Worm (Caenorhabditis elegans): Measurements from ENCODE around the gene D2045.9.
A peak's percentile ranks its signal among the peaks of the same experiment; 100 is the strongest.
"Not testable (repeated sequence)": the region's sequence is repeated elsewhere in the genome, so short reads cannot be mapped to it uniquely, and the experiment has no call there.

The D2045.9 gene

DNA sequence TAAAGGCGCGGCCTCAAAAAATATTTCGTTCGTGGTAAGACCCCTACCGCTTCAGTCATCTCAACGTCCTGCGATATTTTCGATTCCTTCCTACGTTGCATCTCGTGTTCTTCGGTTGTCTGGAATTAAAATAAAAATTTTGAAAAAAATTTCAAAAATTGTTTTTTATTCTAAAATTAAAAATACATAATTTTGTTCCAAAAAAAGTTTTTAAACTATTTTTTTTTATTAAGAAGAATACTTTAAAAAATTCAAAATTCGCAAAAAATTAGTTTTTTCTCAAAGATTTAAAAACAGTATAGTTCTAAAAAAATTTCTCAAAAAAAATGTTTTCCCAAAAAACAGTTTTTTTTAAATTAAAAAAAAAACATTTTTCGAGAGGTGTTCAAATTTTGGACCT lies 36.3 kb upstream of the D2045.9 start, which contains the start of gene H04D03.6:
Gene H04D03.6 (minus strand): TSS at position 101 of the 400 bp plus-strand sequence.
- not testable (repeated sequence) for TF ChIP-seq cey-2 (tag; optimal IDR thresholded peaks at IDR 0.05; ENCODE audit: borderline replicate concordance, insufficient read depth); nhr-41 (GFP tag; IDR thresholded peaks at IDR 0.05); unc-62 (GFP tag; optimal IDR thresholded peaks at IDR 0.05 in 1 of 2); unc-62 (tag; optimal IDR thresholded peaks at IDR 0.05)

DNA sequence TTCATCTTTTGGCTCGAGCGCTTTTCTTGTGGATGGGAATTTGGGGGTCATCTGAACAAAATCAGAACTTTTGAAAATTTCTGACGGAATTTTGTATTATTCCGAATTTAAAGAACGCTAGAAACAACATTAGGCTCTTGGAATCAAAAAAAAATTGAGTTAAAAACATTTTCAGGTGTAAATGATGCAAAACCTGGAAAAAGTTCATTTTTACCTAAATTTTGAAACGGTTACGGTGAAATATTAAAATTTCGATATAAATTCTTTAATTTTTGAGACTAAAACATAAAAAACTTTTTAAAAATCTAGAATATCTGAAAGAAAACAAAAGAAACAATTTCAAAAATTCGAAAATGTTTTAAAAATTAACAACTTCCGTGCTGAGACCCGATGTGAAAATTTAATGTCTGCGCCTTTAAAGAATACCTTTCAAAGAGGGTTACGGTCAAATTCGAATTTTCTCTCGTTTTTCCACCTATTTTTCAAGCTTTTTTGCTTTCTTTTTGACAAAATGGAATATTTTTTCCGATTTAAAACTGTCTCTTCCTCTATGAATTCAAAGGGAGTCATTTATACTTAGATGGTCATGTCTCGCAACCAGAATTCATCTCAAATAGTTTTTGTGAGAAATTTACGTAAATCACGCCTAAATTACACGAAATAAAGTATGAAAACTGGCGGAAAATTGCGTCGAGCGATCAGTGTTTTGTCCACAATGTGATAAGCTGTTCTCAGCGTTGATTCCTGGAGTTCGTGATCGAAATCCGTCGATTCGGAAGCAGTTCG lies 32.5 kb upstream of the D2045.9 start, which contains the start of the genes H04D03.2 and ecps-2:
Gene H04D03.2 (minus strand): TSS at position 51 of the 786 bp plus-strand sequence.
Gene ecps-2 (plus strand): TSS at position 736 of the 786 bp plus-strand sequence.
- TF ChIP-seq T20F7.1 (GFP tag; optimal IDR thresholded peaks at IDR 0.05) (no peak), unc-62 (GFP tag; optimal IDR thresholded peaks at IDR 0.05 in 1 of 2) (peak in 1 of 2 experiments; percentile 66), unc-62 (tag; optimal IDR thresholded peaks at IDR 0.05) (no peak), lsy-2 (tag; optimal IDR thresholded peaks at IDR 0.05) (no peak)

DNA sequence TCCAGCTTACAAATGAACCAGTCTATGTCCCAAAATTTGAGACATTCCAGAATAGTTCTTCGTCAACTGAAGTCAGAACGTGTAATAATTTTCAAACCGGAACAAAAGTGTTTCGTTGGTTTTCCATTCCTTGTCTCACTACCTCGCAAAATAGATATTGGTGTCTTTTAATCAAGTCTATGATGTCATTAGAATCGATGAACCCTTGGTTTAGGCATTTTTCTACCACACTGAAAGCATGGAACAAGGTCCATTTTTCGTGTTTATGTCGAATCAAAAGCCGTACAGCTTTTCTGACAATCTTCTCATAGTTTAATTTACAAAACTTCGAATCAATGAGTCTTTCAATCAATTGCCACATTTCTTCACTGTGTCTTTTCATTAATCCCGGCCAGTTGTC lies 28.3 kb upstream of the D2045.9 start, which contains the start of gene H04D03.7:
Gene H04D03.7 (minus strand): TSS at position 101 of the 400 bp plus-strand sequence.
- TF ChIP-seq zip-2 (tag; optimal IDR thresholded peaks at IDR 0.05) = no peak
- no peak for TF ChIP-seq gei-8 (GFP tag; optimal IDR thresholded peaks at IDR 0.05)
- no peak for TF ChIP-seq mdt-29 (GFP tag; IDR thresholded peaks at IDR 0.05)

DNA sequence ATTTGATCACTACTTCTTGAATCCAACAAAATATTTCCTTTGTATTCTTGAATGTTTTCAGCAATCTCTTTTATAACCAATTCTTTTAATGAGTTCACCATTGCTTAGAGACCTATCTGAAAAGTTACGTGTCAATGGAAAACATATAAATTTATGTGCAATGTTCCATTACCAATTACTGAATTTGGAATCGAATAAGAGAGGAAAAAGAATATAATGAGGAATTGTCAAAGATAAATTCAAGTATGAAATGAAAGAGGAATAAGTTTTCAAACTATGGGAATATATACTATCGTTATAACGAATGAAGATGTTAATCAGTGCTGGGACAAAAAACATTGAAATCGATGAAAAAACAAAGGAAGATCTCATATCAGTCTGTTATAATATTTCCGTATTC lies 24.0 kb upstream of the D2045.9 start, which contains the start of gene H04D03.4:
Gene H04D03.4 (minus strand): TSS at position 101 of the 400 bp plus-strand sequence.
- no peak for TF ChIP-seq nhr-10 (tag; optimal IDR thresholded peaks at IDR 0.05)
- TF ChIP-seq nhr-6 (tag; optimal IDR thresholded peaks at IDR 0.05) = no peak
- no peak for TF ChIP-seq dmd-6 (GFP tag; IDR thresholded peaks at IDR 0.05)

DNA sequence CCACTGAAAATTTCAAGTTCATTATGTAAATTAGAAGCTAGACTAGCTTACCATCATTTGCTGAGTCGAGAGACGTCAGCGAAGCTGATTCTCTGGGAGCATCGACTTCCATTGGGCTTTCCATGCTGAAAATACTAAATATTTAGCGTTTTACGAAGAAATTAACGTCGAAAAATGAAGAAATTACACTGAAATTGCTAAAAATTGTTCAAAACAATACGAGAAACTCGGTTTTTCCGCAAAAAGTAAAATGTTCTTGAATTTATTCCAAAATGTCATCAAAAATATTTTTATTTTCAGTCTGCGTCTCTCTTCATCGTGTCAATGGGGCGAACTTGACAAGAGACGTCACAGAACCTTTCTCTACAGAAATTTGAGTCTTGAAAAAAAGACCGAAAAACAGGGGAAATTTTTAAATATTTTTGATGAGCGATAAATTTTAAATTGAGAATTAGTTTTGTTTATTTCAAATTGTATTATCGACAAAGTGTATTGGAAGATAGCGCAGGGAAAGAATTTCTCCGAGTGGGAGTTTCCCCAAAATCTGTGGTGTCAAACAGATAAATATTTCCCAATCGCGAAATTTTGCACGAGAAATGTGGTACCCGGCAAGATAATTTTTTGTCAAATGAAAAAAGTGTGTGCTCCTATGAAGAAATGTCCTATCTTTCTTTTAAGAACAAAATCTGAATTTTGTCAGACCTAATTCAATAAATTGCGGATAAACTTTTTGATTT lies 14.4 kb upstream of the D2045.9 start, which contains the start of gene ecps-1:
Gene ecps-1 (minus strand): TSS at position 125 of the 737 bp plus-strand sequence.
- TF ChIP-seq R02D3.7 (tag; optimal IDR thresholded peaks at IDR 0.05) (no peak), jun-1 (tag; optimal IDR thresholded peaks at IDR 0.05) (peak; percentile 56), T20F7.1 (GFP tag; optimal IDR thresholded peaks at IDR 0.05) (no peak), F49E8.2 (tag; optimal IDR thresholded peaks at IDR 0.05; ENCODE audit: borderline replicate concordance) (peak; percentile 67), ztf-7 (tag; optimal IDR thresholded peaks at IDR 0.05) (peak; percentile 43), skn-1 (tag; optimal IDR thresholded peaks at IDR 0.05) (no peak), Y75B8A.6 (GFP tag; IDR thresholded peaks at IDR 0.05) (no peak), nhr-42 (GFP tag; IDR thresholded peaks at IDR 0.05) (peak; percentile 78), dmd-9 (GFP tag; IDR thresholded peaks at IDR 0.05) (peak; percentile 86), gei-8 (GFP tag; optimal IDR thresholded peaks at IDR 0.05) (no peak), madf-5 (GFP tag; IDR thresholded peaks at IDR 0.05) (no peak; a peak in 1 of 4 replicates), dpl-1 (GFP tag; optimal IDR thresholded peaks at IDR 0.05) (peak; percentile 81), ZK546.5 (tag; optimal IDR thresholded peaks at IDR 0.05) (no peak), attf-4 (tag; optimal IDR thresholded peaks at IDR 0.05) (no peak), aly-2 (tag; optimal IDR thresholded peaks at IDR 0.05) (no peak), fos-1 (tag; optimal IDR thresholded peaks at IDR 0.05) (peak; percentile 12), nhr-28 (tag; optimal IDR thresholded peaks at IDR 0.05) (peak; percentile 71), ceh-44 (GFP tag; IDR thresholded peaks at IDR 0.05) (peak; percentile 80; the same call in 1 of the 2 replicates), vab-7 (GFP tag; IDR thresholded peaks at IDR 0.05) (peak; percentile 82), nhr-11 (tag; optimal IDR thresholded peaks at IDR 0.05) (peak; percentile 61), daf-16 (GFP tag; optimal IDR thresholded peaks at IDR 0.05) (no peak), daf-16 (tag; optimal IDR thresholded peaks at IDR 0.05) (peak; percentile 53), egl-27 (tag; optimal IDR thresholded peaks at IDR 0.05) (no peak), lin-1 (GFP tag; IDR thresholded peaks at IDR 0.05) (peak; percentile 34; the same call in 1 of the 2 replicates), dve-1 (tag; optimal IDR thresholded peaks at IDR 0.05; ENCODE audit: insufficient read depth) (no peak), lin-39 (tag; optimal IDR thresholded peaks at IDR 0.05) (no peak), nhr-6 (tag; optimal IDR thresholded peaks at IDR 0.05) (peak; percentile 79), unc-130 (GFP tag; optimal IDR thresholded peaks at IDR 0.05) (peak; percentile 94), hlh-30 (tag; optimal IDR thresholded peaks at IDR 0.05; ENCODE audit: insufficient read depth) (no peak), ceh-20 (GFP tag; IDR thresholded peaks at IDR 0.05) (peak; percentile 70; the same call in 1 of the 2 replicates), lir-3 (tag; optimal IDR thresholded peaks at IDR 0.05) (peak; percentile 21)

Data from whole organism, L4 larva.